Worm (Caenorhabditis elegans) whole organism, L4 larva: ENCODE data around the gene W03G11.4.

ENCODE experiments used
- D1046.2 ChIP-seq: fragments of 200-800 bp; sonication (Bioruptor generic); IDR thresholded peaks from 2 replicates; pipeline ENCODE4 v1.3.6; 2022; ENCODE audit warnings: missing genetic modification characterization, missing compliant biosample characterization
- R02D3.7 ChIP-seq: fragments of 150-350 bp; sonication (generic microtip); optimal IDR thresholded peaks from 3 replicates; lab custom pipeline; 2014; ENCODE audit warnings: missing biosample characterization, missing genetic modification characterization
- Y75B8A.6 ChIP-seq: fragments of 200-800 bp; sonication (Bioruptor generic); IDR thresholded peaks from 2 replicates; pipeline ENCODE4 v1.3.6; 2022; ENCODE audit warnings: missing genetic modification reagents, missing genetic modification characterization, missing compliant biosample characterization
- ZK546.5 ChIP-seq, 2 experiments: sonication (generic microtip); optimal IDR thresholded peaks; 2 replicates each; lab custom pipeline; 2017; ENCODE audit warnings: missing biosample characterization in 2 of 2, missing genetic modification characterization in 2 of 2
- aha-1 ChIP-seq: fragments of 150-350 bp; peaks from one replicate; lab custom pipeline; 2014; ENCODE audit warnings: missing biosample characterization, missing genetic modification characterization
- aly-2 ChIP-seq: sonication (generic microtip); optimal IDR thresholded peaks from 2 replicates; lab custom pipeline; 2018; ENCODE audit warnings: missing biosample characterization, missing genetic modification characterization
- attf-4 ChIP-seq: sonication (generic microtip); optimal IDR thresholded peaks from 3 replicates; lab custom pipeline; 2017; ENCODE audit warnings: missing biosample characterization, missing genetic modification characterization
- ceh-20 ChIP-seq: fragments of 200-800 bp; sonication (Bioruptor generic); IDR thresholded peaks from 2 replicates; pipeline ENCODE4 v1.3.6; 2022; ENCODE audit warnings: missing genetic modification reagents, missing genetic modification characterization, missing compliant biosample characterization
- ceh-28 ChIP-seq: fragments of 150-350 bp; optimal IDR thresholded peaks from 2 replicates; lab custom pipeline; 2014; ENCODE audit warnings: missing biosample characterization, missing genetic modification reagents, missing genetic modification characterization
- ceh-44 ChIP-seq: fragments of 200-800 bp; sonication (Bioruptor generic); IDR thresholded peaks from 2 replicates; pipeline ENCODE4 v1.3.6; 2022; ENCODE audit warnings: missing genetic modification reagents, missing genetic modification characterization, missing compliant biosample characterization
- daf-12 ChIP-seq: fragments of 150-350 bp; optimal IDR thresholded peaks from 2 replicates; lab custom pipeline; 2014; ENCODE audit warnings: missing biosample characterization, missing genetic modification reagents, missing genetic modification characterization
- daf-16 ChIP-seq, 3 experiments: sonication (generic microtip); optimal IDR thresholded peaks; 2 replicates each; lab custom pipeline; 2016 to 2017; ENCODE audit warnings: missing genetic modification characterization in 3 of 3, missing genetic modification reagents in 3 of 3, mild to moderate bottlenecking in 2 of 3, missing compliant biosample characterization in 2 of 3, missing biosample characterization in 1 of 3, moderate library complexity in 1 of 3
- daf-19 ChIP-seq: fragments of 200-800 bp; sonication (Bioruptor generic); conservative IDR thresholded peaks from 2 replicates; pipeline ENCODE4 v1.3.6; 2022; ENCODE audit warnings: missing genetic modification characterization, missing compliant biosample characterization
- dmd-6 ChIP-seq: fragments of 200-800 bp; sonication (Bioruptor generic); IDR thresholded peaks from 2 replicates; pipeline ENCODE4 v1.3.6; 2022; ENCODE audit warnings: missing genetic modification reagents, missing genetic modification characterization, missing compliant biosample characterization
- dmd-9 ChIP-seq: fragments of 200-800 bp; sonication (Bioruptor generic); IDR thresholded peaks from 2 replicates; pipeline ENCODE4 v1.3.6; 2022; ENCODE audit warnings: missing genetic modification reagents, missing genetic modification characterization, missing compliant biosample characterization
- gei-8 ChIP-seq: fragments of 200-800 bp; sonication (Bioruptor generic); optimal IDR thresholded peaks from 2 replicates; lab custom pipeline; 2018; ENCODE audit warnings: mild to moderate bottlenecking, missing genetic modification characterization, missing compliant biosample characterization
- hlh-11 ChIP-seq: fragments of 200-800 bp; sonication (Bioruptor generic); optimal IDR thresholded peaks from 2 replicates; lab custom pipeline; 2018; ENCODE audit warnings: mild to moderate bottlenecking, missing genetic modification characterization, missing compliant biosample characterization
- lin-1 ChIP-seq: fragments of 200-800 bp; sonication (Bioruptor generic); IDR thresholded peaks from 2 replicates; pipeline ENCODE4 v1.3.6; 2022; ENCODE audit warnings: missing genetic modification reagents, missing genetic modification characterization, missing compliant biosample characterization
- lin-15B ChIP-seq: fragments of 150-350 bp; sonication (generic microtip); optimal IDR thresholded peaks from 3 replicates; lab custom pipeline; 2014; ENCODE audit warnings: missing biosample characterization, missing genetic modification characterization
- lin-29 ChIP-seq: fragments of 200-800 bp; sonication (Bioruptor generic); IDR thresholded peaks from 2 replicates; pipeline ENCODE4 v1.3.6; 2022; ENCODE audit warnings: missing genetic modification reagents, missing genetic modification characterization, missing compliant biosample characterization
- lin-39 ChIP-seq: fragments of 150-350 bp; optimal IDR thresholded peaks from 2 replicates; lab custom pipeline; 2014; ENCODE audit warnings: missing biosample characterization, missing genetic modification reagents, missing genetic modification characterization
- lir-3 ChIP-seq: sonication (generic microtip); optimal IDR thresholded peaks from 2 replicates; lab custom pipeline; 2016; ENCODE audit warnings: mild to moderate bottlenecking, missing genetic modification characterization, missing compliant biosample characterization
- madf-5 ChIP-seq, 2 experiments: fragments of 200-800 bp; sonication (Bioruptor generic); IDR thresholded peaks; 2 replicates each; pipeline ENCODE4 v1.3.6; 2022; ENCODE audit warnings: missing compliant biosample characterization in 2 of 2, missing genetic modification characterization in 2 of 2
- mep-1 ChIP-seq: fragments of 150-350 bp; sonication (generic microtip); optimal IDR thresholded peaks from 3 replicates; lab custom pipeline; 2014; ENCODE audit warnings: missing biosample characterization, missing genetic modification characterization
- mes-2 ChIP-seq: sonication (generic microtip); optimal IDR thresholded peaks from 2 replicates; lab custom pipeline; 2016; ENCODE audit warnings: missing genotype, mild to moderate bottlenecking, missing genetic modification characterization, missing compliant biosample characterization; ENCODE audit not compliant: poor library complexity, severe bottlenecking
- nhr-102 ChIP-seq: sonication (generic microtip); optimal IDR thresholded peaks from 2 replicates; lab custom pipeline; 2016; ENCODE audit warnings: mild to moderate bottlenecking, missing genetic modification characterization, moderate library complexity, missing compliant biosample characterization
- nhr-11 ChIP-seq: fragments of 150-350 bp; optimal IDR thresholded peaks from 2 replicates; lab custom pipeline; 2014; ENCODE audit warnings: missing biosample characterization, missing genetic modification characterization
- nhr-237 ChIP-seq: sonication (generic microtip); optimal IDR thresholded peaks from 2 replicates; lab custom pipeline; 2017; ENCODE audit warnings: missing biosample characterization, missing genetic modification characterization
- nhr-41 ChIP-seq: fragments of 200-800 bp; sonication (Bioruptor generic); IDR thresholded peaks from 2 replicates; pipeline ENCODE4 v1.3.6; 2022; ENCODE audit warnings: missing genetic modification reagents, missing genetic modification characterization, missing compliant biosample characterization
- nhr-42 ChIP-seq: fragments of 200-800 bp; sonication (Bioruptor generic); IDR thresholded peaks from 2 replicates; pipeline ENCODE4 v1.3.6; 2022; ENCODE audit warnings: missing genetic modification characterization, missing compliant biosample characterization
- nhr-48 ChIP-seq: sonication (generic microtip); optimal IDR thresholded peaks from 2 replicates; lab custom pipeline; 2016; ENCODE audit warnings: mild to moderate bottlenecking, missing genetic modification characterization, missing compliant biosample characterization
- php-3 ChIP-seq: fragments of 200-800 bp; sonication (Bioruptor generic); IDR thresholded peaks from 2 replicates; pipeline ENCODE4 v1.3.6; 2022; ENCODE audit warnings: missing genetic modification reagents, missing genetic modification characterization, missing compliant biosample characterization
- pqm-1 ChIP-seq: sonication (generic microtip); optimal IDR thresholded peaks from 2 replicates; lab custom pipeline; 2017; ENCODE audit warnings: missing biosample characterization, missing genetic modification characterization
- rbr-2 ChIP-seq: sonication (generic microtip); optimal IDR thresholded peaks from 2 replicates; lab custom pipeline; 2016; ENCODE audit warnings: missing genotype, missing genetic modification characterization, missing compliant biosample characterization
- snpc-1.2 ChIP-seq: fragments of 200-800 bp; sonication (Bioruptor generic); IDR thresholded peaks from 2 replicates; pipeline ENCODE4 v1.3.6; 2022; ENCODE audit warnings: missing genetic modification reagents, missing genetic modification characterization, missing compliant biosample characterization
- snpc-4 ChIP-seq: fragments of 150-350 bp; optimal IDR thresholded peaks from 2 replicates; lab custom pipeline; 2014; ENCODE audit warnings: missing biosample characterization, missing genetic modification characterization
- unc-62 ChIP-seq, 3 experiments: fragments of 150-350 bp in 1 of 3; sonication (generic microtip); optimal IDR thresholded peaks in 2 of 3; peaks in 1 of 3; 1 replicate in 1 of 3; 2 replicates in 2 of 3; lab custom pipeline; 2014 to 2017; ENCODE audit warnings: missing biosample characterization in 3 of 3, missing genetic modification characterization in 3 of 3, missing genetic modification reagents in 3 of 3, missing genotype in 1 of 3
- zag-1 ChIP-seq: fragments of 150-350 bp; optimal IDR thresholded peaks from 2 replicates; lab custom pipeline; 2014; ENCODE audit warnings: missing biosample characterization, missing genetic modification characterization
- zip-11 ChIP-seq: fragments of 200-800 bp; sonication (Bioruptor generic); IDR thresholded peaks from 2 replicates; pipeline ENCODE4 v1.3.6; 2022; ENCODE audit warnings: missing genetic modification characterization, missing compliant biosample characterization

The W03G11.4 gene

DNA sequence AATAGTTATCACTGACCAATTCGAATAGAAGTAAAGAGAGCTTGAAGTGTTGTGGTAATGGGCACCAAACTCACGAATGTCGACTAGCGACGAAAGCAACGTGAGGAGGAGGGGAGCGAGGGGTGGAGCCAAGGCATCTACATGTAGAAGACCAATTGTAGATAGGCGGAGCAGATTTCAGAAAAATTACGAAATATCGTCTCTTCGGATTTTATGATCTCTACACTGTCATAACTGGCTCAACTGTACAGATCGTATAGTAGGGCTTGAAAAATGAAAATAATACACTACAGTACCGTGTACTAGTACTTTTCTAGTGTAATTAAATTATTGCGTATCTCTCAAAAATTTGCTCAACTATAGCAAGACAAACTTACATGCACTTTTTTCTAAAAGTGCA lies at the start of gene W03G11.4:
Gene W03G11.4 (minus strand): TSS at position 101 of the 400 bp plus-strand sequence.
- TF ChIP-seq dmd-6 (GFP tag; lab: Robert Waterston, UW), result no peak
- TF ChIP-seq ceh-20 (GFP tag; lab: Robert Waterston, UW), result no peak
- no peak for TF ChIP-seq zip-11 (GFP tag; lab: Robert Waterston, UW)
- no peak for TF ChIP-seq lin-29
- TF ChIP-seq unc-62 (GFP tag; optimal IDR thresholded peaks at IDR 0.05 in 1 of 2; lab: Kevin White, UChicago), result peak in 1 of 2 experiments; percentile 83
- TF ChIP-seq unc-62 (tag; optimal IDR thresholded peaks at IDR 0.05; lab: Kevin White, UChicago), result no peak

DNA sequence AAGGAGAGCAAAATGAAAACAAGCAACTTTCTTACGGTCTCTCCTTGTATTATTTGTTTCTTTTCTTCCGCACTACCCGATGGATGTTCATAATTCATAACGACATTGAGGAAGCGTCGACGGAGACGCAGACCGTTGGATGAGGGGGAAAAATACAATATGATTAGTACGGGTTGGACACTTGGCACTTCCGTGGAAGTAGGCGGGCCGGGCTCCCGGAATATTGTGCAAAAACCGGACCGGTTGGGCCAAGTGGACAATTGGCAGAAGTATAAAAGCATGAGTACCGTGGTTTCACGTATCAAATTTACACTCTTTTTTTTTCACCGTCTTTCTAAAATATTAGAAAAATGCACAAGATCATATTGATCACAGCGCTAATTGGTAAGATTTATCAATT lies 49.6 kb upstream of the W03G11.4 start, which contains the start of gene M153.3:
Gene M153.3 (plus strand): TSS at position 301 of the 400 bp plus-strand sequence.
- TF ChIP-seq lin-1 (GFP tag; lab: Robert Waterston, UW) (no peak), gei-8 (no peak), php-3 (GFP tag; lab: Robert Waterston, UW) (no peak), R02D3.7 (tag; lab: Kevin White, UChicago) (no peak), ceh-20 (GFP tag; lab: Robert Waterston, UW) (no peak), nhr-48 (no peak), attf-4 (tag; lab: Kevin White, UChicago) (no peak), ZK546.5 (tag; optimal IDR thresholded peaks at IDR 0.05; lab: Kevin White, UChicago) (no peak), daf-16 (GFP tag; optimal IDR thresholded peaks at IDR 0.05; lab: Kevin White, UChicago) (no peak), daf-16 (tag; optimal IDR thresholded peaks at IDR 0.05; lab: Kevin White, UChicago) (no peak), snpc-1.2 (GFP tag; lab: Robert Waterston, UW) (no peak), ceh-44 (GFP tag; lab: Robert Waterston, UW) (no peak), aly-2 (tag; lab: Kevin White, UChicago) (no peak), Y75B8A.6 (GFP tag; lab: Robert Waterston, UW) (no peak), nhr-11 (tag; lab: Kevin White, UChicago) (no peak), mes-2 (no peak), zag-1 (no peak), daf-19 (no peak), lin-15B (tag; lab: Kevin White, UChicago) (no peak)

DNA sequence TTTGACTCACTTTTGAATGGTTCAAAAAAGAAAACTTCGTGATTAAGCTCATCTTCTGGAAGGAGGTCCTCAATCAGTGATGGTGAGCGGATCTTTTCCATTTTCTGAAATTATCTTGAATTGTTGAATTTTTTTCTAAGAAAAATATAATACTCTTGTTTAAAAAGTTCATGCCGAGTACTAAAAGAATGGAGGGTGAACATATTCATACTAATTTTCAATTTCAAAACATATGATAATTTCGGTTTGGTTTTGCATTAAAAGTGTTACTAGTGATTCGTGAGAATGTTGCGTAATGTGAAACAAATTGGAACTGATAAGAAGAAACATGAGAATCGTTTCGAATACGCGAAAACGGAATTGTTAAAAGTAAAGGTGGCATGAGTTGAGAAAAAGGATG lies 48.1 kb upstream of the W03G11.4 start, which contains the start of gene lyst-1:
Gene lyst-1 (minus strand): TSS at position 101 of the 400 bp plus-strand sequence.
- TF ChIP-seq aha-1 (tag; lab: Kevin White, UChicago) (no peak), pqm-1 (no peak), mes-2 (no peak), D1046.2 (GFP tag; lab: Robert Waterston, UW) (no peak), daf-12 (tag; lab: Kevin White, UChicago) (no peak), madf-5 (GFP tag; IDR thresholded peaks at IDR 0.05; lab: Robert Waterston, UW) (no peak), lin-39 (tag; lab: Kevin White, UChicago) (no peak), rbr-2 (no peak), hlh-11 (tag; lab: Kevin White, UChicago) (no peak)

DNA sequence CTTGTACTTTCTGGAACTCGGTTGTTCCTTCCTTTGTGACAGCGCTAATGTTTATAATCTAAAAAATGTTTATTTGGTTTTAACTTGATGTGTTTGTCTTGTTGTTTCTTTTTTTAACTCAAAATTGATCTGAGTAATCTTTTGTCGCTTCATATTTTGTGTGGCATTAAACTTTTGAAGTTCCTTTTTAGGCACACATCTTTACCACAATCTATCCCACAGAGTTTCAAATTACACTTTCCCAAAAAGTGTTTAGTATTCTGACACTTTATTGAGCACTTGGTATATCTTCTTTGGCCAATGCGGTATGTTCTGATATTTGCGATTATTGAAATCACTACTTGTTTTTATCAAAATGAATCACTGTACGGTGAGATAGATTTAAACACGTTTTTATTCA lies 32.4 kb upstream of the W03G11.4 start, which contains the start of gene lgc-18:
Gene lgc-18 (plus strand): TSS at position 301 of the 400 bp plus-strand sequence.
- no peak for TF ChIP-seq daf-19
- no peak for TF ChIP-seq dmd-9 (GFP tag; lab: Robert Waterston, UW)
- no peak for TF ChIP-seq nhr-42 (GFP tag; lab: Robert Waterston, UW)
- no peak for TF ChIP-seq nhr-102 (tag; lab: Kevin White, UChicago)
- TF ChIP-seq attf-4 (tag; lab: Kevin White, UChicago), result no peak
- no peak for TF ChIP-seq snpc-4
- TF ChIP-seq ceh-28, result no peak
- no peak for TF ChIP-seq dmd-6 (GFP tag; lab: Robert Waterston, UW)
- TF ChIP-seq nhr-237 (tag; lab: Kevin White, UChicago), result no peak
- TF ChIP-seq lir-3, result no peak
- no peak for TF ChIP-seq mep-1 (tag; lab: Kevin White, UChicago)
- no peak for TF ChIP-seq nhr-41 (GFP tag; lab: Robert Waterston, UW)
